Fruit fly (Drosophila melanogaster) whole organism, larva: Measurements from ENCODE around the gene Pa1.
A peak's percentile ranks its signal among the peaks of the same experiment; 100 is the strongest.

Source experiments
- noc ChIP-seq: fragments of 200-800 bp; sonication (Bioruptor generic); optimal IDR thresholded peaks from 3 replicates; lab custom pipeline; 2019; ENCODE audit warnings: missing biosample characterization, mild to moderate bottlenecking, missing genetic modification characterization, moderate library complexity

The Pa1 gene

DNA sequence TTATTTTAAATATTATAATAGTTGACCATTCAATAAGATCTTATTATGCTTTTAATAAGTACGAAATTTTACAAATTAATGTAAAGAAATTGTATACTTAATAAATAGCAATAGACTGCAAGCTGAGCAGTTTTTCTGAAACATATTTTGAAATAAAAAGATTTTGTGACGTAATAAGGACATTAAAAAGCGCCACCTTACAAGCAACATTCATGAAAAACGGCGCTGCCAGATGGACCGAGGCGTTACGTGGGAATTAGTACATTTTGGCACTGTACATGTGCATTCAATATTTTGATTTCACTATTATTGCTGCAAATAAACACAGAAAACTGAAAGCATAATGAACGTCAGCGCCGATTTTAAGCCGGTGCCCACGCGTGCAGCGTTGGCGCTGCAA, 10.2 kb upstream of the Pa1 start, which contains the start of gene CG1738:
Gene CG1738 (plus strand): TSS at position 221 of the 400 bp plus-strand sequence.
- no peak for TF ChIP-seq noc (tag; lab: Kevin White, UChicago)

DNA sequence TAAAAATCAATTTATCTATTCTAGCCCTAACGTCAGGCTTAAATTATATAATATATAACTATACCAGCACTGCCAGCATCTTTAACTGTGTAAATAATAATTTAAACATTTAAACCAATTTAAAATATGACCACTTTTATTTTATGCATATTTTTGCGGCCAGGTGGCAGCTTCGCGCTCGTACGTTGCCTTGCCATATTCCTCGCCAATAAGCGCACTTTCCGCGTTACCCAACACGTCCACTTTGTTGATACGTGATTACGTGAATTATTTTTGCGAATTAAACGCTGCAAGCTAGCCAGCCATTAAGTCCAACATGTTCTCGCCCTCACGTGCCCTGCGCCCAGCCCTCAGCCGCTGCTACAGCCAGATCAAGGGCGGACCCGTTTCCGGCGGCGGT, 9.3 kb upstream of the Pa1 start, which contains the start of gene NdufV3:
Gene NdufV3 (plus strand): TSS at position 219 of the 400 bp plus-strand sequence.
- TF ChIP-seq noc (tag; lab: Kevin White, UChicago): no peak

DNA sequence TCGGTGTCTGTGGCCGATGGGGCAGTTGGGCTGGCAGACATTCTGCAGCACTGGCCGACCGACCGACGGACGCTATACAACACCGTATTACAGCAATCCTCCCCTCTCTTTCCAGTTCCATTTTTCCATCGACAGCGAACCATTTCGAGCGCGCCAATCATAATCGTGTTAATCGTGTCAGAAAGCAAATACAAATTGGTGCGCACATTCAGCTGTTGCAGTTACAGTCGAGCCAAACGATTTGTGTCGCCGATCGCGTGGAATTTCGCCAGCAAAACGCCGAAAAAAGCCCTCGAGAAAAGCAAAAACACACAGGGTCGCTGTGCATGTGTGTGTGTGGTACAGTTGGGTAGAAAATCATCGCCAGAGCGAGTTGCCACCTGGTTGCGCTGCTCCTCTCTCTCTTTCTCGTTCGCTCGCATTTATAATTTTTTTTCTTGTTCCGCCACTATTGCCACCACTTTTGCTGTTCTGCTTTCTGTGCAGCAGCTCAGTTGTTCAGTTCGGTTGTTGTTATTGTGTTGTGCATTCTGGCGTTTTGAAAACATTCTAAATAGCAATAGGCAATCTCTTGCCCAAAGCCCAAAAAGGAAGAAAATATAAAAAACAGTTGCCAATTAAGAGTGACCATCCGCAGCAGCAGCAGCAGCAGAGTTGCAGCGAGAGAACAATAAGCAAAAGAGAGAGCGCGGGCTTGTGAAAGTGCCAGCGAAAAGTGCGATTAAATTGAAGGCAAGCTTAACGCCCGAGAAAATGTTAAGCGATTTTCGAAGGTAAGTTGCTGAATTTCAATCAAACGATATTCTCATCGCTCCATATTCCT, 8.3 kb upstream of the Pa1 start, which contains the start of gene CG1737:
Gene CG1737 (plus strand): TSS at position 104 of the 823 bp plus-strand sequence.
- TF ChIP-seq noc (tag; lab: Kevin White, UChicago): peak; percentile 63

DNA sequence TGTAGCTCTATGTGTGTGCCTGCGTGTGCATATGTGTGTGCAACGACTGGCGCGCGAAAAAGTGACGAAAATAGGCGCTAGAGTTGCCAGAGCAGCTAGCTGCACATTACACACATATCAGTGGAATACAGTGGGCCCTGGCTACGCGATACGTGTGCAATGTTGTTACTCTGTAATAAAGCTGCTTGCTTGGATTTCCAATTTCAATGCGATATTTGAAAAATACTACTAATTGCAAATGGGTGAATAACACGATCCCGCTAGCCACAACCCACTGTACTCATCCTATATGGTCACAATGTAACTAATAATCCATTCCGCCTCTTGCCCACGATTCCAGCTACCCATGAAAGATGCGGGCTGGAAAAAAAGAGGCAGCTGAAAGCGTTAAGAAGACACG, 7.7 kb upstream of the Pa1 start:
- peak; percentile 93 for TF ChIP-seq noc (tag; lab: Kevin White, UChicago)

DNA sequence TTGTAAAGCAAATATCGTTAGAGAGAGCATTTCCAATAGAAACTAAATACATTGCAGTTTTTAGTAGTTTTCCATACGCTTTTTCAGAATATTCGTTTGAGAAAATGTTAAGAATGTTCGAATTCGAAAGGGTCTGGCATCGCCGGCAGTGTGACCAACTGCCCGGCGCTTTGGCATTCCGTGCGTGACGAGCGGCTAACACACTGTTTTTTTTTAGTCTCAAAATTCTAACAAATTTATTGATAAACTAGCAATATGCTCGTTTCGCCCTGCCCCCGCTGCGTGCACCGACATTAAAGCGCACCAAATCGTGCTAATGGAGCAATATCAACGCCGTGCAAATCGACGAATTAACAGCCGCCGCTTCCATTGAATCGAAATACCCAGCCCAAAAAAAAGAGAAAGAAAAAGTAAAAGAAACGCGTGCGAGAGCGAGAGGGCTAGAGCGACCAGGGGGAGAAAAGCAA, 3.3 kb upstream of the Pa1 start, which contains the start of gene dsh:
Gene dsh (plus strand): TSS at position 174 of the 467 bp plus-strand sequence.
- no peak for TF ChIP-seq noc (tag; lab: Kevin White, UChicago)

DNA sequence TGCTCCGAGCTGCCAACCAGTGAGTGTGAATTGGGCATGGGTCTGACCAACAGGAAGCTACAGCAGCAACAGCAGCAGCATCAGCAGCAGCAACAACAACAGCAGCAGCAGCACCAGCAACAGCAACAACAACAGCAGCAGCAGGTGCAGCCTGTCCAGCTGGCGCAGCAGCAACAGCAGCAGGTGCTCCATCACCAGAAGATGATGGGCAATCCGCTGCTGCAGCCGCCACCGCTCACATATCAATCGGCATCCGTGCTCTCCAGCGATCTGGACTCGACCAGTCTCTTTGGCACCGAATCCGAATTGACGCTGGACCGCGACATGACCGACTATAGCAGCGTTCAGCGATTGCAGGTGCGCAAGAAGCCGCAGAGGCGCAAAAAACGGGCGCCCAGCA, 2.4 kb upstream of the Pa1 start:
- no peak for TF ChIP-seq noc (tag; lab: Kevin White, UChicago)

DNA sequence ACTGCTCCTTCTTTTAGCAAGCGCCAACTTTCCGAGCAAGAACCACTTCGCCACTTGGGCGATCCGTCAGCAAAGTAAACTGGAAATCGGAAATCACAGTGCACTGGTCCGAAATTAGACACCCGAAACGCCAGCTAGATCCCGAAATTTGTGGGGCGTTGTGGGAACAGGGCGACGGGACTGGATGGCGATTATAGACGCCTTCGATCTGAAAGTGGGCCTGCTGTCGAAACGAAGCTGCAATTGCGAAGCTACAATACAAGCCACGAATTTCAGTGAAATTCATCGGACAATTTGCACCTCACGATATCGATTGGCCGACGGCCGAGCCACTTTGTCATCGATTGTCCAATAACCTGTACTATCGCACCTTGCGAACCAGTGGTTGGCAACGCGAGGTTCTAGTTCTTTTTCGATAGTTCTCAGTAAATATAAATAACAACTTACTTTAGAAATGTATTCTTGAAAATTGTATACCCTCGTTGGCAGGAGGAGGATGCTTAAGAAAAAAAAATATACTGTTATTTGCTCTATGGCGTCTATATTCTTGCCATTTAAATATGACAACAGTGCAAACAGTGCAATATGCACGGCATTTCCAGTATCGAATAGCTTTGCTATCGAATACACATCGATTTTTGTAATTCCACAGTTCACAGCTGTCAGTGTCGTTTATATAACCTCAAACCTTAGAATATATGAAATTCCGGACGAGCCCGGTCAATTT, 8.9 kb downstream of the Pa1 start, which contains the start of the genes hop and Tim8:
Gene hop (minus strand): TSS at position 316 of the 727 bp plus-strand sequence.
Gene Tim8 (plus strand): TSS at position 663 of the 727 bp plus-strand sequence.
- no peak for TF ChIP-seq noc (tag; lab: Kevin White, UChicago)

DNA sequence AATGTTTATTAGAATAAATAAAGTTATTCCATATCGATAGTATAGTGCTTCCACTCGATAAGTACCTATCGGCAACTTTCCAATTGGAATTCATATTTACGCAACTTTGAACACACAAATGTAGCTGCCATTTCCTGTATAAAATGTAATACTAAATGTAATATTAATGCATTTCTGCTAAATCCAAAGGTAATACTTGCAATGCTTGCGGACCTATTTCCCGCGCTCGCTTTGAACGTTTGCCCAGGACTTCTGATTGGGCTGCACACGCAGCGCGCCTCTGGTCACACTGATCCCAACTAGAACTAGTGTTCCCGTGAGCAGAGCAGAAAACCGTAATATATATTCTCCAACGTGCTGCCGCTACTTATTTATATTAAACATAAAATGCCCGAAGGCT, 10.3 kb downstream of the Pa1 start, which contains the start of gene dlg1:
Gene dlg1 (plus strand): TSS at position 292 of the 400 bp plus-strand sequence.
- TF ChIP-seq noc (tag; lab: Kevin White, UChicago): no peak

DNA sequence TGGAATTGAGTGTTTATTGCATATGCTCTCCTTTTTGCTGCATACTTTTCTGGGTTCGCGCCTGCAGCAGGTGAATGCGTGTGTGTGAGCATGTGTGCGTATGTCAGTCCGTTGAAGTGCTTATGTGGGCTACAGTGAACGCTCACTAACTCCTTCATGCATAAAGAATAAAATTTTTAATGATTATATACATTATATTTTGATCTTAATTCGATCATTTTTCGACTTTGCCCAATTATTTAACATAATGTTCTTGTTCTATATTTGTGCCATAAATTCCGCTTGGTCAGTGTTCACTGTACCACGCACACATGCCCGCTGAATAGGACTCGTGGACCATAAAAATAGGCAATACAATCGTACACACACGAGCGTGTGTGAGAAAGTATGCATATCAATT, 11.8 kb downstream of the Pa1 start:
- no peak for TF ChIP-seq noc (tag; lab: Kevin White, UChicago)

DNA sequence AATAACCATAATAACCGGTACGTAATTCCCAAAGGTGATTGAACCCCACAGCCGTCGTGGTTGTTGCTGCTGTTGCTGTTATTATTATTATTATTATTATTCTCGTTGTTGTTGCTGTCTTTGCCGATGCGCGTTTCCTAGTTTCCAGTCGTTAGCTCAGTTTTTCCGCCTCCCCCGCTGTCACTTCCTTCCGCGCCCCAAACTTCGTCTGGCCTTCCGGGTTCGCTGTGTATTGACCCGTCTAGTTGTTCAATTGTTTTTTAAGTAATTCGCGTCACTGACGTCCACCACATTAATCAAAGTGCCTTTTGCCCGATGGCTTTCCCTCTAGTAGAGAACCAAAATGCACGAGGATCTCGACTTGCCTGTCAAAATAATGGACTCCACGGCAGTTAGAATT, 12.6 kb downstream of the Pa1 start:
- TF ChIP-seq noc (tag; lab: Kevin White, UChicago): no peak

DNA sequence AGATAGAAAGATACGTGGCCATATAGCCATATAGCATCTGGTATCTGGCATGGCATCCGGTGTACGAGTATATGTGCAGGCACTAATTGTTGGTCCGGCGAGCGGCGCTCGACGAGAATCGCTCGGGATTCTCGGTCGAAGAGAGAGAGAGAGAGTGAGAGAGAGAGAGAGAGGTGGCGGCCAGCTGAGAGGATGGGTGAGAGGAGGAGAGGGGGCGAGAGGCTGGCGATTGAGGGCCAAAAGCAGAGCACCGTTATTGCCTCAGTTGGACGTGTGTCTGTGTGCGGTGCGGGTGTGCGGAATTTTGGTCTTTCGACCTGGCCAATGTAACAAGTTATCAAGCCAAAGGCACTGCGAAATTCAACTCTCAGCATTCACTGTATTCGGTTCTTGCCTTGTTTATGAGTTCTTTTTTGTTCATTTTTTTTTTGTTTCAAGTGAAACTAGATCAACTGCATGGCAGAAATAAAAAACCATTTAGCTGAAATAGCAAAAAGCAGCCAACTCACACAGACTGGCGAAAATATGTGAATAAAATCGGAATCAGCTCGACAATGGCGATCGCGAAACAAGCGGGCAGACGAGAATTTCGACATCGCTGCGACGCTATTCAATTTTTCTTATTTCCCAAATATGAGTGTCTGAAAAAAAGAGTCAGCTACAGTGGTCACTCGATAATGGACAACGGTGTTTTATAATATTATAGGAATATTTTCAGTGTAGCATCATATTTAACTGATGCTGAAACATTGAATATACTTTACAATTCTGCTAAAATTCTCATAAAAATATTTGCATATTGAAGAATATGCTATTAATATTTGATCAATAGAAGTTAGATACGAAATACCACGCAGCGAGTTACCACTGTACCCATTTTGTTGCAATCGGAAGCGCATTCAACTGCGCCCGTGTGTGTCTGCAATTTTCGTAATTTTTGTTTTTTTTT, 14.0 kb downstream of the Pa1 start:
- TF ChIP-seq noc (tag; lab: Kevin White, UChicago): no peak

DNA sequence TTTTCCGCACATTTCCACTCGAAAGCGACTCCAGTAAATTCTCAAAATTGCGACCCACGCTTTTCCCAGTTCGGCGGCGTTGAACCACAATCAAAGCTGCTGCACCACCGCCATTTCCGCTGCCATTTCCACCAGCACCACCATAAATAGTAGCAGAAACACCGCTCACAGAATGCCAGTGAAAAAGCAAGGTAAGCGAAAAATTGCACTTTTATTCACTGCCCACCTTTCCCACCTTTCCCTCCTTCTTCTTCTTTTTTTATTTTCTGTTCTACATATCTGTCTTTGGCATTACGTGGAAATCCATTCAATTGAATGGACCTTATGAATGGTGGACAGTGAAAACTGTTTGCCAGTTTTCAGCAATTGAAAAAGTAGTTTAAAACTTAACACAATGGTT, 15.3 kb downstream of the Pa1 start:
- TF ChIP-seq noc (tag; lab: Kevin White, UChicago): no peak

DNA sequence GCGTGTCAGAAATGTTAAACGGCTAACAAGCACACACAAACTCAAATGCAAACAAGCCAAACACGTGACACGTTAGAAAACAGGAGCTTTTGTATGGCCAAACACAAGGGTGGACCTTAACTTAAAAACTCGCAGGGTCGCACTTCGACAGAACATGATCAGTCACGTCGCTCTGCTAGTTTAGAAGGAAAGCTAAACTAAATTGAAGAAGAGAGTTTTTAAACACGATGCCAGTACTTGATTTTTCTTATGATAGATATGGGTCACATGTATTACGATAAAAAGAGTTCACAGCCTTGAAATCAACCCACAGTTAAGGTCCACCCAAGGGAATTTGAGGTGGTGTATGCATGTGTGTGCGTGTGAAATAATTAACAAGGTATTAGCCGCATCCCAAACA, 19.4 kb downstream of the Pa1 start:
- TF ChIP-seq noc (tag; lab: Kevin White, UChicago): no peak

DNA sequence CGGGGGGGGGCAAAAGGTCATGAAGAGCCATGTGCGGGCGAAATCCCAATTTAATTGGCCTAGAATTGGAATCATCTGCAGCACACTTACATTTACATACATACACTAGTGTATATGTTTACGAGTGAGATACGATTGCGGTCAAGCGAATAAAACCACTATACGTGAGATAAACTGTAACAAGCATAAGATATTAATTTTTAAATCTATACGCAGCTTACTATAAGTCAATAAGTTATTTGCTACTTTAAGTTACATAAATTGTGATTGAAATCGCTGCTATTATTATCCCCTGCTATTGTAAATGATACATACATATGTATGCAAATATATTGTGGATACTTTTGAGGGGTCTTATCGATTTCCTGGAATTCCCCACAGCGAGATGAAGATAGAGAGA, 20.1 kb downstream of the Pa1 start:
- TF ChIP-seq noc (tag; lab: Kevin White, UChicago): no peak

DNA sequence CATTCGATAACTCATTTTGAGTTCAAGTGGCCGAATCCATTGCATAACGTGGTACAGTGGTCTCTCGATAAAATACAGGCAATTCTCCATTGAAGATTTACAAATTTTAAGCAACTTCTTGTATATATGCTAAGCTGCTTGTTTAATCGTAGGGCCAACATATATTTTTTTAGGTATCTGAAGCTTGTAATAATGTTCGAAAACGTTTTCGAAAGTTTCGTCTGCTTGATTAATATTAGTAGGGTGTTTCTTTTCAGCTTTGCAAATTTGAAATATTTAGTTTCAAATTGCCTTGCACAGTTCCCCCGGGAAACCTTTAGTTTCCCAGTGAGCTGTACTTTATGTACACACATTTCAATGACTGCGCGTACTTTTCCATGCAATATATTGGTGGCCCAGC, 20.7 kb downstream of the Pa1 start:
- no peak for TF ChIP-seq noc (tag; lab: Kevin White, UChicago)
